Worm (Caenorhabditis elegans): ENCODE measurements around the gene rpl-36.A.
A peak's percentile ranks its signal among the peaks of the same experiment; 100 is the strongest.
"Not testable (repeated sequence)": the region's sequence is repeated elsewhere in the genome, so short reads cannot be mapped to it uniquely, and the experiment has no call there.

rpl-36.A gene

DNA sequence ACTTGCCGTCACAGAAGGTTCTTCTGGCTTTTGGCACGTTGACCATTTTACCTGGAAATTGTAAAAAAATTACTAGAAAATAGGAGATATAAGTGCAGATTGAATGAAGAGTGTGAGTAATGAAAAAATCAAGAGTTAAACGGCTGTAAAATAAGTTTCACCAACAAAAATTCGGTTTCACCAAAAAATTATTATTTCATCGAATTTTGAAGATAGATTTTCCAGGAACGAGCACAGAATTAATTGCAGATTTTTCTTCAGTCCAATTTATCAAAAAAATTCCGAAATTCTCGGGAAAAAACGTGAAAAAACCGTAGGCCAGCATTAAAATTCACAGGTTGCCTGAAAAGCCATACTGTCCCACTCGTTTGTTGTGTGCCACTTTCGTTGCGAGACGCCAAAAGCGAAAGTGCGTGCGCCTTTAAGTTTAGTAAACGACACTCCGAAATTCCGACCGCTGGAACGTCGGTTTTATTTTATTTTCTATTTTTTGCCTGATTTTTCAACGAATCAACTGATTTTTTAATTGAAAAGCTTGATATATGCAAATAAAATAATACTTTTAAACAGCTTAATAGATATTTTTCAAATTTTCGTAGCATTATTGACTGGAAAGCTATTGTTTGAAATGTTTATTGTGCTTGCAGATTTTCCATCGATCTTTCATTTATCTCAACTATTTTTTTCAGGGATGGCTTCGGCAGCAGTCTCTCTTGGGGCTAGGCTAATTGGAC lies at the start of gene rpl-36.A, which contains the start of gene nuo-1:
rpl-36.A (minus strand) TSS at position 51 of the 734 bp plus-strand sequence.
nuo-1 (plus strand) TSS at position 684 of the 734 bp plus-strand sequence.
- no peak for TF ChIP-seq dao-5 (tag; optimal IDR thresholded peaks at IDR 0.05)
- TF ChIP-seq W03F9.2 (tag; optimal IDR thresholded peaks at IDR 0.05), result peak; percentile 87
- peak; percentile 28 for TF ChIP-seq him-1 (tag; optimal IDR thresholded peaks at IDR 0.05)

DNA sequence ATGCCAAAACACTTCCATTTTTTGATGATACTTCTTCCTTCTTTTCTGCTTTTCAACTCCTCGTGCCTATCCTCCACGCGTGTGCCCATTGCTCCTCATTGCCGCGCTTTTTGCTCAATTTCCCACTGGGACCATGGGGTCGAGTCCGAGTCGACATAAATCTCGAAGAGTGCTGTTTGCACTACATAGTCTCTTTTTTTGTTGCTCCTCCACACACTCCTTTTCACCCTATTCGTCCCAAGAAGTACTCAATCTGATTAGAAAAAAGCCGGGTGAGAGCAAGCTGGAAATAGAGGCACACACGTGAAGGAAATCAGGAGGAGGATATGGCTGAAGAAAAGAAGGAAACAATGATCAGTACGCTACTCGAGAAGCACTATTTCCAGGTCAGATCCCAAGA lies 45.6 kb upstream of the rpl-36.A start, which contains the start of gene arrd-6:
arrd-6 (plus strand) TSS at position 169 of the 400 bp plus-strand sequence.
- TF ChIP-seq him-1 (tag; optimal IDR thresholded peaks at IDR 0.05), result no peak
- no peak for TF ChIP-seq W03F9.2 (tag; optimal IDR thresholded peaks at IDR 0.05)
- no peak for TF ChIP-seq dao-5 (tag; optimal IDR thresholded peaks at IDR 0.05)

DNA sequence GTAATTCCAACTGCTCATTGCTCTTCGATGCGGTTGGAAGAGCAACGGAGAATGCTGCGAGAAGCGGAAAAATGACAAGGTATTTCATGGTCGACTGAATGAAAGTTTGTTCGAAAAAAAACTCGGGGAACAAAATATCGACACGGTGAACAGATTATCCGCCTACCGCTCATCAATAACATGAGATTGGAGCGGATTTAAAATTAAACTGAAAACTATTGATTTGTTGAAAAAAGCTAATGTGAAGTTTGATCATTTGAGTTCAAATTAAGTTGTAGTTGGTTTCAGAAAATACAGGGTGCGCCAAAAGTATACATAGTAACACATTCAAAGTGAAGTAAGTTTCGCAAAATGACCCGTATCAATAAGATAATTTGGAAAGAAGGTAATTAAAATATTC lies 43.1 kb upstream of the rpl-36.A start, which contains the start of gene F40F8.4:
F40F8.4 (minus strand) TSS at position 101 of the 400 bp plus-strand sequence.
- TF ChIP-seq dao-5 (tag; optimal IDR thresholded peaks at IDR 0.05) (no peak), W03F9.2 (tag; optimal IDR thresholded peaks at IDR 0.05) (no peak), him-1 (tag; optimal IDR thresholded peaks at IDR 0.05) (no peak)

- TF ChIP-seq him-1 (tag; optimal IDR thresholded peaks at IDR 0.05) (no peak), dao-5 (tag; optimal IDR thresholded peaks at IDR 0.05) (no peak), W03F9.2 (tag; optimal IDR thresholded peaks at IDR 0.05) (no peak)
These were observed 38.8 kb upstream of the rpl-36.A start for ce11 chrII:11135773-11136172.

DNA sequence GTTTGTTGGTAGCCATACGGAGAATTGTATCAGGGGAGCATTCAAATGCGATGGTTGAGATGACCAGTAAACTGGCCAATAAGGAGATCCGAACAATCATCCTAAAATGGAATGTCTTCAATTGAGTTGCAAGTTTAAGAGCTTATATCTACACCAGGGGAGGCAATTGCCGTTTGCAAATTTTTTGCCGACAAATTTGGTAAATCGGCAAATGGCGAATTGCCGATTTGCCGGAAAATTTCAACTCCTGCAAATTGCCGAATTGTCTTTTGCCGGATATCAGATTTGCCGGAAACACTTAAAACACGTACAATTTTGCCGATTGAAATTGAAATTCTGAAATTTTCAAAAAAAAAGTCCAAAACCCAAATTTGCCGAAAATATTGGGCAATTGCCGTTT lies 37.8 kb upstream of the rpl-36.A start, which contains the start of gene F40F8.5:
F40F8.5 (minus strand) TSS at position 101 of the 400 bp plus-strand sequence.
- TF ChIP-seq W03F9.2 (tag; optimal IDR thresholded peaks at IDR 0.05) (no peak), dao-5 (tag; optimal IDR thresholded peaks at IDR 0.05) (no peak), him-1 (tag; optimal IDR thresholded peaks at IDR 0.05) (no peak)

ce11 chrII:11132542-11132941 lies 35.5 kb upstream of the rpl-36.A start, which contains the start of gene F40F8.11:
TSS of gene F40F8.11 (minus strand) at chrII:11132590.
- TF ChIP-seq dao-5 (tag; optimal IDR thresholded peaks at IDR 0.05), result no peak
- TF ChIP-seq W03F9.2 (tag; optimal IDR thresholded peaks at IDR 0.05), result peak; percentile 4

DNA sequence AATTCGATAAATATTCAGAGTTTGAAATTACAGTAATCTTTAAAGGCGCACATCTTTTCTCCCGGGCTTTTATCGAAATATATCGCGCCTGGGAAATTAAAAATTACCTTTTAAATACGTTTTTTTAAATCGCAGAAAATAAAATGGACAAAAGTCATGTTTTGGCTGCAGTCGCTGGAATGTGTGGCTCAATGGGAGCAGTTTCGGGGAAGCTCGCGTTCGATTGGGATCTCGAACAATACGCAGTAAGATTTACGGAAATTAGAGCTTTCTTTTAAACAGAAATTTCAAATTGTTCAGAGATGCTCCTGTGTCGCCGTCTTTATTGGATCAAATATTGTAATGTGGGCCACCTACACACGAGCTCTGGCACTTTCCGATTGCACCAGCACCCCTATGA lies 32.5 kb upstream of the rpl-36.A start, which contains the start of gene F40F8.12:
F40F8.12 (plus strand) TSS at position 301 of the 400 bp plus-strand sequence.
- no peak for TF ChIP-seq him-1 (tag; optimal IDR thresholded peaks at IDR 0.05)
- no peak for TF ChIP-seq W03F9.2 (tag; optimal IDR thresholded peaks at IDR 0.05)
- no peak for TF ChIP-seq dao-5 (tag; optimal IDR thresholded peaks at IDR 0.05)

DNA sequence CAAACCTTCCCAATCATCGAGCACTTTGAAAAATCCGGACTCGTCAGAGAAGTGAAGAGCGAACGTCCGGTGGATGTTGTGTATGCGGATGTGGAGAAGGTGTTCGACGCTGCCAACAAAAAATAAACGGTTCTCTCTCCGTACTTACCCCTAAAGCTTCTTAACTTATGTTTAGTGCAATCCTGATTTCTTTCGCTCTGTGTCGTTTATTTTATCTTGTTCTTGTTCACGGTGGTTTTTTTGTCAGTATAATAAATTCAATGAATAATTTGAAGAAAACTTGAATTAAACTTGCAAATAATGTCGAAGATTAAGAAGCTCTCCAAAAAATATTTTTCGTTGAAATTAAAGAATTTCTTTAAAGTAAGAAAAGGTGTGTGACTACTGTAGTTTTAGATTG lies 32.0 kb upstream of the rpl-36.A start, which contains the start of gene F40F8.3:
F40F8.3 (plus strand) TSS at position 301 of the 400 bp plus-strand sequence.
- TF ChIP-seq W03F9.2 (tag; optimal IDR thresholded peaks at IDR 0.05) (no peak), dao-5 (tag; optimal IDR thresholded peaks at IDR 0.05) (no peak), him-1 (tag; optimal IDR thresholded peaks at IDR 0.05) (no peak)

- no peak for TF ChIP-seq him-1 (tag; optimal IDR thresholded peaks at IDR 0.05)
- TF ChIP-seq W03F9.2 (tag; optimal IDR thresholded peaks at IDR 0.05), result no peak
- TF ChIP-seq dao-5 (tag; optimal IDR thresholded peaks at IDR 0.05), result no peak
These were observed 30.4 kb upstream of the rpl-36.A start, which contains the start of gene F40F8.1 for ce11 chrII:11127364-11127763. TSS of gene F40F8.1 (plus strand) at chrII:11127664.

ce11 chrII:11126312-11127000 lies 29.5 kb upstream of the rpl-36.A start, which contains the start of the genes rps-9 and lsm-1:
TSS of gene rps-9 (minus strand) at chrII:11126362.
TSS of gene lsm-1 (plus strand) at chrII:11126950.
- TF ChIP-seq W03F9.2 (tag; optimal IDR thresholded peaks at IDR 0.05) (peak; percentile 63), him-1 (tag; optimal IDR thresholded peaks at IDR 0.05) (no peak)

DNA sequence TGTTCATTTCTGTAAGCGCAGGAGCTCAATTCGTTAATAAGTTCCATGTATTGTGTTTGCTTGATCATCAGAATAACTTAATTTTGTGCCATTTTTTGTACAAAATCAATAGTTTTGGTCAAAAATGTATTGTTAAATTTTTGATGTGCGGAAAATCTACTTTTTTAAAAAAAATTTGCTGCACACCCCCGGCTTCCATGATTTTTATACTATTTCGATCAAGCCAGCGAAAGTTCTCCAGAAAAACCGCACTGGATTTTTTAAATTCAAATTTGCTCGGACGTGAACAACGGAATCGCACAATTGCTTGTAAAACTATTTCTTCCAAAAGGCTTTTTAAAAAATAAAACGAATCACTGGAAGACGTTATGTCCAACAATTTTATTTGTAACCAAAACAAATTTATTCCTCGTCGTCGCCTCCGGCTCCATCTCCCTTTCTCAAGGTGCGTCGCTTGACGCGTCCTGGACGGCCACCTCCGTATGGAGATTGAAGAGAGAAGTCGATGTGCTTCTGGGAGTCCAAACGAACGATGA lies 28.1 kb upstream of the rpl-36.A start:
- TF ChIP-seq W03F9.2 (tag; optimal IDR thresholded peaks at IDR 0.05), result no peak
- TF ChIP-seq dao-5 (tag; optimal IDR thresholded peaks at IDR 0.05), result no peak
- TF ChIP-seq him-1 (tag; optimal IDR thresholded peaks at IDR 0.05), result no peak

DNA sequence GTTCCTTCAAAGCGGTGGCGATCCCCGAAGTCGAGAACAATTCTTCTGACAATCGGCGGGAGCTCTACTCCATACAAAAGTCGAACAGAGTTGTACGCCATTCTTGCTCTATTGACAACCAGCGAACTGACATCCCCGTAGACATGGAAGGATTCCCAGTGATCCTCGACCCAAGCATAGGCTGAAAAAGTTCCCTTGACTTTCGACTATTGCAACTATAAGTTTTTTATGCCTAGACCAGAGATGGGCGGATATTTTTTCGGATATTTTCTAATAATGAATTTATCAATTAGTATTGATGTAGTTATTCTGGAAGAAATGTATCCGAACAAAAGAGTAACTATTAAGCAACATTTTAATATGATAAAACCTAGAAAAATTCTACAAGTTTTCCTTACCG lies 24.8 kb upstream of the rpl-36.A start, which contains the start of gene W10C6.2:
W10C6.2 (minus strand) TSS at position 101 of the 400 bp plus-strand sequence.
- not testable (repeated sequence) for TF ChIP-seq W03F9.2, dao-5, him-1 (tag; optimal IDR thresholded peaks at IDR 0.05)

DNA sequence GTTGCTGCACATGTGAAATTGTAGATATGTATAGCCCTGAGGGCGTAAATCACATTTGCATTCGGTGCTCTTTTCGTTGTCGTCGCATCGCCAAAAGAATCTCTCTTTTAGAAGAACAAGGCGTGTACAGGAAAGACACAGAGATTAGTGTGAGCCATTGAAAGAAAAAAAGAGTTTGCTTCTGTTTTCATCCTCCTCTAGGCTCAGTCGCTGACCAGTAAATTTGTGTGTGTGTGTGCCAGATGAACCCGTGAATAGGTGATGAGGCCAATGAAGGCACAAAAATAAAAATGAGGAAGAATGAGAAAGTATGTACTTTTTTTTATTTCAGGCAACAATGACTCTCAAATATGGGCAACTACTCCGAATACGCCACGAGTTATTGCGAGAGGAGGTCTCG lies 15.4 kb upstream of the rpl-36.A start, which contains the start of gene mat-2:
mat-2 (plus strand) TSS at position 301 of the 400 bp plus-strand sequence.
- TF ChIP-seq W03F9.2 (tag; optimal IDR thresholded peaks at IDR 0.05) (no peak), him-1 (tag; optimal IDR thresholded peaks at IDR 0.05) (no peak), dao-5 (tag; optimal IDR thresholded peaks at IDR 0.05) (no peak)
